Fruit fly (Drosophila melanogaster) whole organism, pupa: ENCODE data around the gene CG13793.

Experiments used
- CG12605 ChIP-seq: fragments of 200-800 bp; sonication (Bioruptor generic); IDR thresholded peaks from 2 replicates; pipeline ENCODE4 v1.3.6; 2022; ENCODE audit warnings: missing biosample characterization, missing genetic modification characterization
- CG13204 ChIP-seq: fragments of 200-800 bp; sonication (Bioruptor generic); optimal IDR thresholded peaks from 2 replicates; lab custom pipeline; 2018; ENCODE audit warnings: missing biosample characterization, mild to moderate bottlenecking, missing genetic modification characterization, moderate library complexity
- CG14655 ChIP-seq: fragments of 200-800 bp; sonication (Bioruptor generic); optimal IDR thresholded peaks from 3 replicates; lab custom pipeline; 2017; ENCODE audit warnings: mild to moderate bottlenecking, missing biosample characterization, missing genetic modification reagents, missing genetic modification characterization
- CG17806 ChIP-seq: fragments of 200-800 bp; sonication (Bioruptor generic); optimal IDR thresholded peaks from 2 replicates; lab custom pipeline; 2018; ENCODE audit warnings: missing biosample characterization, mild to moderate bottlenecking, missing genetic modification characterization, moderate library complexity
- CG4496 ChIP-seq: fragments of 200-800 bp; sonication (Bioruptor generic); IDR thresholded peaks from 3 replicates; pipeline ENCODE4 v1.3.6; 2022; ENCODE audit warnings: missing biosample characterization, missing genetic modification characterization
- CG8159 ChIP-seq: fragments of 200-800 bp; sonication (Bioruptor generic); optimal IDR thresholded peaks from 3 replicates; lab custom pipeline; 2018; ENCODE audit warnings: missing biosample characterization, mild to moderate bottlenecking, missing genetic modification characterization, moderate library complexity
- CG8301 ChIP-seq: fragments of 200-800 bp; sonication (Bioruptor generic); optimal IDR thresholded peaks from 2 replicates; lab custom pipeline; 2018; ENCODE audit warnings: missing biosample characterization, mild to moderate bottlenecking, missing genetic modification characterization
- D1 ChIP-seq: fragments of 200-800 bp; sonication (Bioruptor generic); optimal IDR thresholded peaks from 2 replicates; lab custom pipeline; 2018; ENCODE audit warnings: missing biosample characterization, mild to moderate bottlenecking, missing genetic modification characterization, moderate library complexity
- EcR ChIP-seq: fragments of 200-800 bp; sonication (Bioruptor generic); optimal IDR thresholded peaks from 3 replicates; lab custom pipeline; 2019; ENCODE audit warnings: missing biosample characterization, missing genetic modification characterization, mild to moderate bottlenecking, moderate library complexity, missing genetic modification reagents
- Snoo ChIP-seq: fragments of 200-800 bp; sonication (Bioruptor generic); optimal IDR thresholded peaks from 3 replicates; lab custom pipeline; 2017; ENCODE audit warnings: missing biosample characterization, mild to moderate bottlenecking, missing genetic modification characterization, inconsistent platforms
- fd96Ca ChIP-seq: fragments of 200-800 bp; sonication (Bioruptor generic); IDR thresholded peaks from 3 replicates; pipeline ENCODE4 v1.3.6; 2022; ENCODE audit warnings: missing biosample characterization, missing genetic modification characterization
- rn ChIP-seq: fragments of 200-800 bp; sonication (Bioruptor generic); IDR thresholded peaks from 2 replicates; pipeline ENCODE4 v1.3.6; 2022; ENCODE audit warnings: missing biosample characterization, missing genetic modification characterization

dm6 chr2L:7676982-7677381, 42.3 kb downstream of the CG13793 start:
- no peak for TF ChIP-seq CG8301 (tag; lab: Kevin White, UChicago)
- TF ChIP-seq EcR (GFP tag; lab: Kevin White, UChicago) = no peak
- TF ChIP-seq CG14655 (GFP tag; lab: Kevin White, UChicago) = no peak
- TF ChIP-seq CG12605 (GFP tag; lab: Robert Waterston, UW) = no peak
- no peak for TF ChIP-seq fd96Ca (GFP tag; lab: Robert Waterston, UW)
- no peak for TF ChIP-seq CG8159
- no peak for TF ChIP-seq Snoo
- TF ChIP-seq CG17806 (tag; lab: Kevin White, UChicago) = no peak
- TF ChIP-seq CG13204 (GFP tag; lab: Kevin White, UChicago) = no peak
- TF ChIP-seq rn (GFP tag; lab: Robert Waterston, UW) = no peak
- no peak for TF ChIP-seq D1 (tag; lab: Kevin White, UChicago)
- no peak for TF ChIP-seq CG4496
